Worm (Caenorhabditis elegans): ENCODE data around the gene nhr-227.
"Not testable (repeated sequence)": the region's sequence is repeated elsewhere in the genome, so short reads cannot be mapped to it uniquely, and the experiment has no call there.

nhr-227 gene

DNA sequence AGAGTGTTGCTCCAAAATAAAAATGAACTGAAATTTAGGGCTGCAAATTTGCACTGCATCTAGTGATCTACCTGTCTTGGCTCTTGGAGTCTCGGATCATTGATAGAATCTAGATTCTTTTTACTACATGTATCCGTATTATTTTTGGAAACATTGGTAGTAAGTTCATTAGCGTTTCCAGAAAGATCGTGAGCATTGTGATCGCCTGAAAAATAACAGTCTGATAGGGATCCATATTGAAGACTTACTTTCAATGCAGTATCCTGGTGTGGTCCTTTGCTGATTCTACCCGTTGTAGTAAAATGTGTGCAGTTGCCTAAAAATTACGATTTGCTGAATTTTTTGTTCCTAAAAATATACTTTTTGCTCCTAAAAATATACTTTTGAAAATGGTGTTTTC, 21.2 kb downstream of the nhr-227 start:
- TF ChIP-seq fax-1 (tag; optimal IDR thresholded peaks at IDR 0.05) (no peak), odd-2 (tag; optimal IDR thresholded peaks at IDR 0.05) (no peak), unc-86 (tag; optimal IDR thresholded peaks at IDR 0.05) (no peak), C08G9.2 (tag; optimal IDR thresholded peaks at IDR 0.05) (no peak), ceh-6 (GFP tag; optimal IDR thresholded peaks at IDR 0.05) (no peak), unc-42 (tag; optimal IDR thresholded peaks at IDR 0.05) (no peak), T23F11.4 (GFP tag; optimal IDR thresholded peaks at IDR 0.05) (no peak), pag-3 (tag; optimal IDR thresholded peaks at IDR 0.05; ENCODE audit: borderline replicate concordance) (no peak), K09A11.1 (tag; optimal IDR thresholded peaks at IDR 0.05; ENCODE audit: insufficient read depth) (no peak), lim-6 (tag; optimal IDR thresholded peaks at IDR 0.05) (no peak)

ce11 chrV:2308246-2308645, 23.0 kb downstream of the nhr-227 start:
- TF ChIP-seq syd-9 (tag; optimal IDR thresholded peaks at IDR 0.05) (no peak), nhr-232 (tag; optimal IDR thresholded peaks at IDR 0.05) (no peak), ceh-9 (tag; optimal IDR thresholded peaks at IDR 0.05) (no peak), che-1 (tag; optimal IDR thresholded peaks at IDR 0.05) (no peak), C38D4.7 (GFP tag; optimal IDR thresholded peaks at IDR 0.05) (no peak), ceh-19 (GFP tag; optimal IDR thresholded peaks at IDR 0.05) (no peak), F13H6.1 (tag; optimal IDR thresholded peaks at IDR 0.05) (no peak), ceh-6 (GFP tag; optimal IDR thresholded peaks at IDR 0.05) (no peak), ceh-14 (tag; optimal IDR thresholded peaks at IDR 0.05) (no peak), dve-1 (tag; optimal IDR thresholded peaks at IDR 0.05) (no peak), zip-5 (tag; optimal IDR thresholded peaks at IDR 0.05) (no peak), hlh-30 (tag; optimal IDR thresholded peaks at IDR 0.05; ENCODE audit: insufficient read depth) (no peak), K09A11.1 (tag; optimal IDR thresholded peaks at IDR 0.05; ENCODE audit: insufficient read depth) (no peak), T23F11.4 (GFP tag; optimal IDR thresholded peaks at IDR 0.05) (no peak)

DNA sequence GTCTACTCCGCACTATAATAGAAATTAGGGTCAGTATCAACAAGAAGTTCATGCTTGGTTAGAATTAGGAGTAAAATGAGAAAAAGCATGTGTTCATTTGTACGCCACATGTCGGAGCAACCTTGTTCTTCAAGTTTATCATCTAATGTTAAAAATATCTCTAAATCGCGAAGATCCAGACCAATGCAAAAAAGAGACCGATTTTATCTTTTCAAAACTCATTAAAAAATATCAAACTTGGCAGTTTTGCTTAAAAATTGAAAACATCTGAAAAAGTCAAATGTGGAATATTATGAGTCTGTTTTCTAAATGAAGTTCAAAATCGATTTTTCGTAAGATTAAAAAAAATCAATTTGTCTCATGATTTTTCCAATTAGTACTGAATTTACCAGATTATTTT, 35.8 kb downstream of the nhr-227 start, which contains the start of gene Y19D10B.6:
Gene Y19D10B.6, minus strand, starts transcription at position 101 of the 400 bp plus-strand sequence.
- not testable (repeated sequence) for TF ChIP-seq ceh-24, nhr-232, eyg-1 (tag; optimal IDR thresholded peaks at IDR 0.05)

DNA sequence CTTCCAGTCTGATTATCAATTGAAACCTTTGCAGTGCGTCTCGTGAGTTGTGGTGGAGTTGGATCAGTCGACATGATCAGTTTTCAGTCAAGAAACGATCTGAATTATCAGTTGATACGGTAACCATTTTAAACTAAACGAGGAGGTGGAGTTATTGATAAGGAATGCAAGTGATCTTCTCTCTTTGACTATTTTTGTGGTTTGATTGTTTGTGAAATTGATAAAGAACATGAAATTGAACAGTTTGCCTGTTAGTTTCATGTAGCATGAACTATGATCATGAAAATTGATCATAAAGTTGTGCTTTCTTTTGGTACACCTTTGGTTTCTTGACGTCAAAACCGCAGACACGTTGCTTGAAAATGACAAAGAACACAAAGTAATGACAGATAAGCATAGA, 37.2 kb downstream of the nhr-227 start, which contains the start of gene pud-1.2:
Gene pud-1.2, minus strand, starts transcription at position 101 of the 400 bp plus-strand sequence.
- not testable (repeated sequence) for TF ChIP-seq unc-55 (GFP tag; optimal IDR thresholded peaks at IDR 0.05); ceh-45 (GFP tag; IDR thresholded peaks at IDR 0.05); ceh-48 (tag; optimal IDR thresholded peaks at IDR 0.05)

- peak; percentile 93 for TF ChIP-seq elt-2 (tag; optimal IDR thresholded peaks at IDR 0.05)
- TF ChIP-seq lim-6 (tag; optimal IDR thresholded peaks at IDR 0.05), result no peak
- TF ChIP-seq hlh-6 (tag; optimal IDR thresholded peaks at IDR 0.05), result no peak
These were observed 39.0 kb downstream of the nhr-227 start for ce11 chrV:2324260-2324659.

ce11 chrV:2325052-2325451, 39.8 kb downstream of the nhr-227 start, which contains the start of gene pud-3:
pud-3 (minus strand) TSS chrV:2325152.
- TF ChIP-seq K09A11.1 (tag; optimal IDR thresholded peaks at IDR 0.05; ENCODE audit: insufficient read depth), result no peak
- no peak for TF ChIP-seq odd-2 (tag; optimal IDR thresholded peaks at IDR 0.05)
- no peak for TF ChIP-seq sox-4 (tag; optimal IDR thresholded peaks at IDR 0.05)
- TF ChIP-seq npax-4 (tag; optimal IDR thresholded peaks at IDR 0.05), result no peak
- TF ChIP-seq ceh-31 (tag; optimal IDR thresholded peaks at IDR 0.05), result no peak
- TF ChIP-seq pqm-1 (tag; optimal IDR thresholded peaks at IDR 0.05), result no peak
- TF ChIP-seq pha-4 (tag; optimal IDR thresholded peaks at IDR 0.05), result no peak
- no peak for TF ChIP-seq hlh-15 (tag; optimal IDR thresholded peaks at IDR 0.05)
